Worm (Caenorhabditis elegans) whole organism, late embryonic: ENCODE results near the gene Y59E9AL.4.
"Not testable (repeated sequence)": the region's sequence is repeated elsewhere in the genome, so short reads cannot be mapped to it uniquely, and the experiment has no call there.

Experiments
- C38D4.7 ChIP-seq: fragments of 200-800 bp; sonication (Bioruptor generic); optimal IDR thresholded peaks from 2 replicates; lab custom pipeline; 2018; ENCODE audit warnings: mild to moderate bottlenecking, missing genetic modification characterization, moderate library complexity, missing compliant biosample characterization
- K02D7.2 ChIP-seq: sonication (generic microtip); optimal IDR thresholded peaks from 2 replicates; lab custom pipeline; 2017; ENCODE audit warnings: mild to moderate bottlenecking, missing genetic modification characterization, missing compliant biosample characterization
- K09A11.1 ChIP-seq: sonication (generic microtip); optimal IDR thresholded peaks from 2 replicates; lab custom pipeline; 2017; ENCODE audit warnings: antibody characterized with exemption, mild to moderate bottlenecking, missing genetic modification characterization, missing compliant biosample characterization; ENCODE audit not compliant: insufficient read depth
- ahr-1 ChIP-seq: sonication (generic microtip); optimal IDR thresholded peaks from 2 replicates; lab custom pipeline; 2016; ENCODE audit warnings: missing genetic modification characterization, missing compliant biosample characterization
- ama-1 ChIP-seq: fragments of 150-350 bp; optimal IDR thresholded peaks from 2 replicates; lab custom pipeline; 2014
- ceh-18 ChIP-seq: sonication (generic microtip); optimal IDR thresholded peaks from 2 replicates; lab custom pipeline; 2016; ENCODE audit warnings: missing genetic modification characterization, missing compliant biosample characterization
- ceh-2 ChIP-seq: sonication (generic microtip); optimal IDR thresholded peaks from 2 replicates; lab custom pipeline; 2016; ENCODE audit warnings: missing genotype, missing genetic modification characterization, missing compliant biosample characterization
- ceh-24 ChIP-seq: sonication (generic microtip); optimal IDR thresholded peaks from 2 replicates; lab custom pipeline; 2016; ENCODE audit warnings: mild to moderate bottlenecking, missing genetic modification characterization, missing compliant biosample characterization
- ceh-6 ChIP-seq: fragments of 200-800 bp; sonication (Bioruptor generic); optimal IDR thresholded peaks from 2 replicates; lab custom pipeline; 2018; ENCODE audit warnings: mild to moderate bottlenecking, missing genetic modification characterization, missing compliant biosample characterization
- che-1 ChIP-seq: sonication (generic microtip); optimal IDR thresholded peaks from 2 replicates; lab custom pipeline; 2016; ENCODE audit warnings: mild to moderate bottlenecking, missing genetic modification characterization, missing compliant biosample characterization
- dve-1 ChIP-seq: sonication (generic microtip); optimal IDR thresholded peaks from 2 replicates; lab custom pipeline; 2017; ENCODE audit warnings: antibody characterized with exemption, mild to moderate bottlenecking, missing genetic modification characterization, missing compliant biosample characterization
- elt-4 ChIP-seq: sonication (generic microtip); optimal IDR thresholded peaks from 2 replicates; lab custom pipeline; 2016; ENCODE audit warnings: missing genetic modification characterization, missing compliant biosample characterization
- fax-1 ChIP-seq: sonication (generic microtip); optimal IDR thresholded peaks from 2 replicates; lab custom pipeline; 2016; ENCODE audit warnings: missing genotype, missing genetic modification characterization, missing compliant biosample characterization
- fkh-6 ChIP-seq: sonication (generic microtip); optimal IDR thresholded peaks from 2 replicates; lab custom pipeline; 2016; ENCODE audit warnings: missing genetic modification characterization, missing compliant biosample characterization
- hlh-13 ChIP-seq: fragments of 200-800 bp; sonication (Bioruptor generic); optimal IDR thresholded peaks from 2 replicates; lab custom pipeline; 2018; ENCODE audit warnings: mild to moderate bottlenecking, missing genetic modification characterization, missing compliant biosample characterization
- hlh-6 ChIP-seq: sonication (generic microtip); optimal IDR thresholded peaks from 2 replicates; lab custom pipeline; 2016; ENCODE audit warnings: missing genotype, missing genetic modification characterization, missing compliant biosample characterization
- lim-6 ChIP-seq: sonication (generic microtip); optimal IDR thresholded peaks from 2 replicates; lab custom pipeline; 2016; ENCODE audit warnings: missing genetic modification characterization, missing compliant biosample characterization
- nfya-1 ChIP-seq: sonication (generic microtip); optimal IDR thresholded peaks from 2 replicates; lab custom pipeline; 2017; ENCODE audit warnings: missing genetic modification characterization, mild to moderate bottlenecking, missing compliant biosample characterization, antibody characterized with exemption, moderate library complexity
- nhr-11 ChIP-seq: fragments of 150-350 bp; optimal IDR thresholded peaks from 2 replicates; lab custom pipeline; 2014; ENCODE audit warnings: missing biosample characterization, missing genetic modification characterization
- nhr-232 ChIP-seq: sonication (generic microtip); optimal IDR thresholded peaks from 2 replicates; lab custom pipeline; 2016; ENCODE audit warnings: missing genetic modification characterization, missing compliant biosample characterization
- npax-4 ChIP-seq: sonication (generic microtip); optimal IDR thresholded peaks from 2 replicates; lab custom pipeline; 2016; ENCODE audit warnings: missing genetic modification characterization, missing compliant biosample characterization
- odd-2 ChIP-seq: sonication (generic microtip); optimal IDR thresholded peaks from 2 replicates; lab custom pipeline; 2017; ENCODE audit warnings: antibody characterized with exemption, mild to moderate bottlenecking, missing genetic modification characterization, missing compliant biosample characterization
- pag-3 ChIP-seq: sonication (generic microtip); optimal IDR thresholded peaks from 2 replicates; lab custom pipeline; 2016; ENCODE audit warnings: missing compliant biosample characterization, missing genetic modification characterization, borderline replicate concordance
- pax-1 ChIP-seq: fragments of 150-350 bp; optimal IDR thresholded peaks from 2 replicates; lab custom pipeline; 2014; ENCODE audit warnings: missing biosample characterization, missing genetic modification characterization
- pha-4 ChIP-seq: fragments of 150-350 bp; optimal IDR thresholded peaks from 2 replicates; lab custom pipeline; 2018; ENCODE audit warnings: missing biosample characterization, missing genetic modification reagents, missing genetic modification characterization
- pqm-1 ChIP-seq: sonication (generic microtip); optimal IDR thresholded peaks from 2 replicates; lab custom pipeline; 2016; ENCODE audit warnings: missing genetic modification characterization, missing compliant biosample characterization
- pros-1 ChIP-seq: fragments of 150-350 bp; optimal IDR thresholded peaks from 2 replicates; lab custom pipeline; 2014; ENCODE audit warnings: missing biosample characterization, missing genetic modification reagents, missing genetic modification characterization
- rnt-1 ChIP-seq: sonication (generic microtip); optimal IDR thresholded peaks from 2 replicates; lab custom pipeline; 2016; ENCODE audit warnings: missing genetic modification characterization, missing compliant biosample characterization
- sox-2 ChIP-seq: fragments of 200-800 bp; sonication (Bioruptor generic); IDR thresholded peaks from 2 replicates; pipeline ENCODE4 v1.3.6; 2022; ENCODE audit warnings: missing genetic modification reagents, missing genetic modification characterization, missing compliant biosample characterization
- syd-9 ChIP-seq: sonication (generic microtip); optimal IDR thresholded peaks from 2 replicates; lab custom pipeline; 2016; ENCODE audit warnings: mild to moderate bottlenecking, missing genetic modification characterization, moderate library complexity, missing compliant biosample characterization
- tbx-7 ChIP-seq: sonication (generic microtip); optimal IDR thresholded peaks from 2 replicates; lab custom pipeline; 2016; ENCODE audit warnings: missing genotype, missing genetic modification characterization, missing compliant biosample characterization
- ttx-3 ChIP-seq: sonication (generic microtip); optimal IDR thresholded peaks from 2 replicates; lab custom pipeline; 2016; ENCODE audit warnings: missing genetic modification reagents, missing genetic modification characterization, missing compliant biosample characterization
- unc-42 ChIP-seq: sonication (generic microtip); optimal IDR thresholded peaks from 2 replicates; lab custom pipeline; 2016; ENCODE audit warnings: missing genotype, missing genetic modification characterization, missing compliant biosample characterization
- unc-86 ChIP-seq: sonication (generic microtip); optimal IDR thresholded peaks from 2 replicates; lab custom pipeline; 2016; ENCODE audit warnings: missing genetic modification characterization, missing compliant biosample characterization
- zip-5 ChIP-seq: sonication (generic microtip); optimal IDR thresholded peaks from 2 replicates; lab custom pipeline; 2016; ENCODE audit warnings: missing genetic modification characterization, missing compliant biosample characterization
- ztf-16 ChIP-seq: sonication (generic microtip); optimal IDR thresholded peaks from 2 replicates; lab custom pipeline; 2017; ENCODE audit warnings: missing genetic modification characterization, missing compliant biosample characterization

Gene Y59E9AL.4

DNA sequence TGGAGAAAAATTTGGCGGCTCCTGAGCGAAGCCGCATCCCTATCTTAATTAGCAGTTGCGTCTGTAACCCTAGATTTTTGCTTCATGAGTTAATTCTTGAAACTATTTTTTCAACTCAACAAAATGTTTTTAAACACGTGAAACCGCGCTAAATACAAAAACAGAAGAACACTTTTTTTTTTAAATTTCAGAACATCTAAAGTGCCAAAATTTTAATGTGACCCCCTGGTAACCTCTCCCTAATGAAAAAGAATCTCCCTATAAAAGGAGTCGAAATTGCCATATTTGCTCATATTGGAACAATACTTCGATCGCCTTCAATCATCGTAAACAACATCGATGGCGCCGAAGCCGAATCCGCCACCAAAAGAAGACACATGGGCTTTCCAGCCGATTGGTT lies 11.6 kb upstream of the Y59E9AL.4 start, which contains the start of gene nsph-4.1:
Gene nsph-4.1, plus strand, starts transcription at position 301 of the 400 bp plus-strand sequence.
- TF ChIP-seq pha-4 (tag; lab: Kevin White, UChicago); che-1; nhr-11 (tag; lab: Kevin White, UChicago): not testable (repeated sequence)

DNA sequence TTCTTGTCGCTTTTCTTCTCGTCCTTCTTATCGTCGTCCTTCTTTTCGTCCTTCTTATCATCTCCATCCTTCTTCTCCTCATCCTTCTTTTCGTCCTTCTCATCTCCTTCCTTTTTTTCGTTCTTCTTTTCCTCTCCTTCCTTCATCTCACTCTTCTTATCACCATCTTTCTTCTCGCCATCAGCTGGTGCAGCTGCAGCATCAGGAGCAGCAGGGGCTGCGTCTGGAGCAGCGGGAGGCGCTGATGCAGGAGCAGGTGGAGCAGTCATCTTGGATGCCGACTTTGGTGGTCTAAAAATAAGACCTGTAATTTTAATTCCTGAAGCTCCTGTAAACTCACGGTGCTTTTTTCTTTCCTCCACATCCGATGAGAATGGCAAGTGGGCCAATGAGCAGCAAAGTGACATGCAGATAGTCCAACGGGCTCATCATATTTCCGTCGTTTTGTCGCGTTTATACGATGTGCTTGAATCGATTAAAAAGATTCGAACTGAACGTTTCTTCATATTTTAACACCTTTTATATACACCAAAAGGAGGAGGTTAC lies 10.4 kb upstream of the Y59E9AL.4 start, which contains the start of gene cylc-1:
Gene cylc-1, minus strand, starts transcription at position 496 of the 546 bp plus-strand sequence.
- TF ChIP-seq dve-1 (tag; lab: Kevin White, UChicago); pax-1; ama-1: not testable (repeated sequence)

DNA sequence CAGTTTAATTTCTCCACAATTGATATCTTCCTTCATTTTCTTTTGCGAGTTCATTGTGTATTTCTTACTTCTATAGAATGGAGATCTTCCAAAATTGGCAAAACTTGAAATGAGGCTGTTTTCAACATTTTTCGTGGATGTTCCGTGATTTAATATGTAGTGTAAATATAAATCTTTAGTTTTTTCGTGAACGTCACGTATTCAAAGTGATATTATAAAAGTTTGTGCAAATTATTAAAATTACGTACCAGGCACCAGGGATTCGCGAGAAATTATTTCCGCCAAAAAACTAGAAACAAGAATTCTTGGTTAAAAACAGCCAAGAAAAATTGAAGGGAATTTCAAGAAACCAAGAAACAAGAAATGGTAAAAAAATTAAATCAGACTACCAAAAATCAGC lies 9.2 kb upstream of the Y59E9AL.4 start, which contains the start of gene Y59E9AL.8:
Gene Y59E9AL.8, minus strand, starts transcription at position 101 of the 400 bp plus-strand sequence.
- TF ChIP-seq dve-1 (tag; lab: Kevin White, UChicago) (no peak), zip-5 (tag; lab: Kevin White, UChicago) (no peak), ceh-6 (GFP tag; lab: Kevin White, UChicago) (no peak), nfya-1 (tag; lab: Kevin White, UChicago) (no peak), ztf-16 (tag; lab: Kevin White, UChicago) (no peak), syd-9 (no peak), nhr-232 (tag; lab: Kevin White, UChicago) (no peak), sox-2 (GFP tag; lab: Robert Waterston, UW) (no peak), lim-6 (tag; lab: Kevin White, UChicago) (no peak), ceh-2 (tag; lab: Kevin White, UChicago) (no peak), pag-3 (no peak), hlh-13 (no peak), odd-2 (tag; lab: Kevin White, UChicago) (no peak), pqm-1 (tag; lab: Kevin White, UChicago) (no peak), fkh-6 (no peak), fax-1 (tag; lab: Kevin White, UChicago) (no peak), ceh-24 (tag; lab: Kevin White, UChicago) (no peak), pros-1 (tag; lab: Kevin White, UChicago) (no peak), ceh-18 (tag; lab: Kevin White, UChicago) (no peak)

DNA sequence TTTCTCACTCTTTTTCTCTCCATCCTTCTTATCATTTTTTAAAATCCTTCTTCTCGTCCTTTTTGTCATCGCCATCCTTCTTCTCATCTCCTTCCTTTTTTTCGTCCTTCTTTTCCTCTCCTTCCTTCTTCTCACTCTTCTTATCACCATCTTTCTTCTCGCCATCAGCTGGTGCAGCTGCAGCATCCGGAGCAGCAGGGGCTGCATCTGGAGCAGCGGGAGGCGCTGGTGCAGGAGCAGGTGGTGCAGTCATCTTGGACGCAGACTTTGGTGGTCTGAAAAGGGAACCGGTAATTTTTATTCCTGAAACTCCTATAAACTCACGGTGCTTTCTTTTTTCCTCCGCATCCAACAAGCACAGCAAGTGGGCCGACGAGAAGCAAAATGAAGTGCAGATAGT lies 6.7 kb upstream of the Y59E9AL.4 start:
- TF ChIP-seq odd-2 (tag; lab: Kevin White, UChicago) (no peak), lim-6 (tag; lab: Kevin White, UChicago) (no peak), pqm-1 (tag; lab: Kevin White, UChicago) (no peak), tbx-7 (no peak), ahr-1 (tag; lab: Kevin White, UChicago) (no peak), fkh-6 (no peak), elt-4 (tag; lab: Kevin White, UChicago) (peak; percentile 15), npax-4 (no peak), nfya-1 (tag; lab: Kevin White, UChicago) (no peak)

DNA sequence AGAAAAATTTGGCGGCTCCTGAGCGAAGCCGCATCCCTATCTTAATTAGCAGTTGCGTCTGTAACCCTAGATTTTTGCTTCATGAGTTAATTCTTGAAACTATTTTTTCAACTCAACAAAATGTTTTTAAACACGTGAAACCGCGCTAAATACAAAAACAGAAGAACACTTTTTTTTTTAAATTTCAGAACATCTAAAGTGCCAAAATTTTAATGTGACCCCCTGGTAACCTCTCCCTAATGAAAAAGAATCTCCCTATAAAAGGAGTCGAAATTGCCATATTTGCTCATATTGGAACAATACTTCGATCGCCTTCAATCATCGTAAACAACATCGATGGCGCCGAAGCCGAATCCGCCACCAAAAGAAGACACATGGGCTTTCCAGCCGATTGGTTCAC lies 3.5 kb upstream of the Y59E9AL.4 start, which contains the start of gene nsph-4.2:
Gene nsph-4.2, plus strand, starts transcription at position 301 of the 400 bp plus-strand sequence.
- not testable (repeated sequence) for TF ChIP-seq ama-1; rnt-1 (tag; lab: Kevin White, UChicago); K02D7.2 (tag; lab: Kevin White, UChicago)

DNA sequence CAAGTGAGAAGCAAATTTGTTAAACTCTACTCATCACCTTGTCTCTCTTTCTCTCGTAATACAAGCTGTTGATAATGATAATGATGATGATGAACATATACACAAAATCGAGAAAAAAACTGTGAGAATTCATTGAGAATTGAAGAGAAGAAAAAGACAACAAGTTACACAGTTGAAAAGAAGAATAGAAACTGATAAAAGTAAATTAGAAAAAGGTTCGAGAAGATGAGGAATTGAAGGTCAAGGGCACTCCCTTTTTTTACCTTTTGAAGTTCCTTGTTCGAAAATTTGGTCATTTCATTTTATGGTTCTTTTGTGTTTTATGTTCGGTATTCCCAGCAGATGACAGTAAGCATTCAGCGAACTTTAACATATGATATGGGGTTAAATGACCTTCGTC lies 1.4 kb upstream of the Y59E9AL.4 start:
- TF ChIP-seq K09A11.1 (tag; lab: Kevin White, UChicago) (no peak), ceh-18 (tag; lab: Kevin White, UChicago) (no peak), dve-1 (tag; lab: Kevin White, UChicago) (no peak), C38D4.7 (GFP tag; lab: Kevin White, UChicago) (no peak), hlh-6 (tag; lab: Kevin White, UChicago) (no peak), pha-4 (tag; lab: Kevin White, UChicago) (no peak), unc-86 (tag; lab: Kevin White, UChicago) (no peak), unc-42 (no peak), nfya-1 (tag; lab: Kevin White, UChicago) (no peak), ttx-3 (tag; lab: Kevin White, UChicago) (no peak)
